Fruit fly (Drosophila melanogaster) whole organism: ENCODE results near the gene Mct1.

ENCODE experiments used
- CG8478 ChIP-seq: fragments of >200 bp; optimal IDR thresholded peaks from 2 replicates; lab custom pipeline; 2018; ENCODE audit warnings: inconsistent platforms
- Dll ChIP-seq: fragments of >200 bp; optimal IDR thresholded peaks from 2 replicates; lab custom pipeline; 2017
- EcR ChIP-seq, 2 experiments: fragments of >200 bp; optimal IDR thresholded peaks; 2 replicates each; lab custom pipeline; 2017; ENCODE audit warnings: missing biosample characterization in 2 of 2, missing genetic modification characterization in 2 of 2, missing genetic modification reagents in 2 of 2
- pan ChIP-seq: fragments of >200 bp; optimal IDR thresholded peaks from 2 replicates; lab custom pipeline; 2017
- psq ChIP-seq: fragments of >200 bp; optimal IDR thresholded peaks from 2 replicates; lab custom pipeline; 2017
- usp ChIP-seq: fragments of >200 bp; optimal IDR thresholded peaks from 2 replicates; lab custom pipeline; 2017; ENCODE audit warnings: missing biosample characterization, missing genetic modification characterization, mixed read lengths

DNA sequence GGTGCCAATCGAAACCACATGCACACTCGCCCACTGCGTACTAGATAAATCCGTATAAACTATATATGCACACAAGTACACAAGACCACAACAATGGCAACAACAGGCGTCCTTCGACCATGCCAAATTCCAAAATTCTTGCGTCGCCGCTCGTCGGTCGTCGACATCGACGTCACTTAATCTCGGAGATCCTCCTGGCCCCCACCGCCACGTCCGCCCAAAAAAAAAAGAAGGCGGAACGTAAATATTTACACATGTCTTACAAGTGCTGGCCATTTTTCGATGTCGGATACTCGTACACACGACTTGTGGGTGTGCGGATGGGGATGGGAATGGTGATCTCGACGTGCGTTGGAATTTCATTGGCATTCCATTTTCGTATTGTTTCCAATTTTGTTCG is 25.6 kb upstream of the Mct1 start:
- TF ChIP-seq pan (lab: Kevin White, UChicago) = no peak
- no peak for TF ChIP-seq EcR (GFP tag; optimal IDR thresholded peaks at IDR 0.05; lab: Kevin White, UChicago)
- TF ChIP-seq Dll = no peak
- TF ChIP-seq CG8478 = no peak
- TF ChIP-seq psq (lab: Kevin White, UChicago) = no peak
- no peak for TF ChIP-seq usp
